Worm (Caenorhabditis elegans): ENCODE results near the gene unc-41.

The unc-41 gene

DNA sequence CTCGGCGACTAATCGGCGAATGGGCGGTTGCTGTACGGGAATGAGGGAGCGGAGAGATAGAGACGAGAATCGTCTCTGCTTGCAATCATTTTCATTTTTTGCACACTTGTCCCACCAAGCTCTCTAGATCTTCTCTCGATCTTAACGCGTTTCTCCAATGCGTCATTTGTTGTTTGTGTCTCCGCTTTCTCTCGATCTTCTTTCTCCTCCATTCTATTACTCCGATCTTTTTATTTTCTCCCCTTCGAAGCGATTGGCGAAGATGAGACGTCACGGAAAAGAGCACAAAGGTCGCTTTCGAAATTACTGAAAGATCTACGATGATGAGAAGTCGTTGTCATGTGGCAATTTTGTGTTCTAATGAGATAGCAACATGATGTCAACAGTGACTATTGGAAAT is 17.4 kb downstream of the unc-41 start (continued):
- TF ChIP-seq elt-3 (tag; optimal IDR thresholded peaks at IDR 0.05) (no peak), pag-3 (tag; optimal IDR thresholded peaks at IDR 0.05; ENCODE audit: borderline replicate concordance, insufficient read depth) (no peak), ceh-88 (GFP tag; IDR thresholded peaks at IDR 0.05) (no peak), tbx-2 (tag; optimal IDR thresholded peaks at IDR 0.05) (peak; percentile 56), mab-9 (GFP tag; IDR thresholded peaks at IDR 0.05) (no peak), unc-30 (tag; optimal IDR thresholded peaks at IDR 0.05) (no peak), hlh-17 (GFP tag; optimal IDR thresholded peaks at IDR 0.05; ENCODE audit: borderline replicate concordance) (no peak), dpl-1 (GFP tag; optimal IDR thresholded peaks at IDR 0.05) (no peak), sptf-1 (tag; optimal IDR thresholded peaks at IDR 0.05) (no peak), isw-1 (GFP tag; IDR thresholded peaks at IDR 0.05) (no peak), ceh-90 (tag; optimal IDR thresholded peaks at IDR 0.05) (no peak), nhr-19 (GFP tag; conservative IDR thresholded peaks at IDR 0.05) (peak; percentile 46), ceh-8 (GFP tag; optimal IDR thresholded peaks at IDR 0.05) (no peak), vab-15 (tag; optimal IDR thresholded peaks at IDR 0.05) (no peak), rnt-1 (tag; optimal IDR thresholded peaks at IDR 0.05) (peak; percentile 72), mep-1 (tag; optimal IDR thresholded peaks at IDR 0.05) (peak; percentile 29), tlp-1 (tag; optimal IDR thresholded peaks at IDR 0.05) (no peak), aha-1 (tag; optimal IDR thresholded peaks at IDR 0.05) (no peak), ceh-63 (GFP tag; optimal IDR thresholded peaks at IDR 0.05) (no peak), nhr-237 (tag; optimal IDR thresholded peaks at IDR 0.05) (no peak), C34B4.2 (tag; optimal IDR thresholded peaks at IDR 0.05) (no peak), lin-15B (tag; optimal IDR thresholded peaks at IDR 0.05) (no peak), ztf-11 (tag; optimal IDR thresholded peaks at IDR 0.05) (no peak), F16B12.6 (tag; optimal IDR thresholded peaks at IDR 0.05) (no peak), lin-39 (tag; optimal IDR thresholded peaks at IDR 0.05) (no peak), nhr-76 (tag; optimal IDR thresholded peaks at IDR 0.05) (no peak), nhr-90 (tag; optimal IDR thresholded peaks at IDR 0.05; ENCODE audit: poor library complexity) (no peak), lin-13 (GFP tag; optimal IDR thresholded peaks at IDR 0.05) (no peak), sup-37 (GFP tag; optimal IDR thresholded peaks at IDR 0.05) (no peak), unc-98 (GFP tag; IDR thresholded peaks at IDR 0.05) (no peak), alr-1 (tag; optimal IDR thresholded peaks at IDR 0.05; ENCODE audit: borderline replicate concordance) (no peak), pax-3 (tag; optimal IDR thresholded peaks at IDR 0.05) (no peak), fos-1 (tag; optimal IDR thresholded peaks at IDR 0.05) (no peak), egl-13 (tag; optimal IDR thresholded peaks at IDR 0.05) (no peak), hlh-4 (tag; optimal IDR thresholded peaks at IDR 0.05) (no peak), Y116A8C.19 (tag; optimal IDR thresholded peaks at IDR 0.05; ENCODE audit: borderline replicate concordance) (no peak), zag-1 (tag; optimal IDR thresholded peaks at IDR 0.05) (no peak), nhr-85 (tag) (no peak), skn-1 (tag; optimal IDR thresholded peaks at IDR 0.05) (no peak), nhr-77 (tag; optimal IDR thresholded peaks at IDR 0.05) (peak; percentile 8), C16A3.4 (tag; optimal IDR thresholded peaks at IDR 0.05) (no peak), nhr-12 (tag; optimal IDR thresholded peaks at IDR 0.05) (no peak), ama-1 (optimal IDR thresholded peaks at IDR 0.05) (no peak), nhr-28 (tag; optimal IDR thresholded peaks at IDR 0.05) (no peak), C04F5.9 (tag; optimal IDR thresholded peaks at IDR 0.05) (no peak), unc-130 (tag; optimal IDR thresholded peaks at IDR 0.05) (no peak), aly-2 (tag; optimal IDR thresholded peaks at IDR 0.05) (no peak), mef-2 (tag; optimal IDR thresholded peaks at IDR 0.05) (no peak), efl-3 (GFP tag; optimal IDR thresholded peaks at IDR 0.05) (no peak), fkh-8 (tag; optimal IDR thresholded peaks at IDR 0.05) (no peak), blmp-1 (tag; optimal IDR thresholded peaks at IDR 0.05) (no peak), unc-86 (tag; optimal IDR thresholded peaks at IDR 0.05) (no peak), grh-1 (GFP tag; IDR thresholded peaks at IDR 0.05) (no peak), dsc-1 (tag; optimal IDR thresholded peaks at IDR 0.05) (peak; percentile 36), swsn-7 (tag; optimal IDR thresholded peaks at IDR 0.05) (no peak)

All from whole organism, L1 larva.